Worm (Caenorhabditis elegans) whole organism, L4 larva: Measurements from ENCODE around the gene E04D5.4.

Experiments
- R02D3.7 ChIP-seq: fragments of 150-350 bp; sonication (generic microtip); optimal IDR thresholded peaks from 3 replicates; lab custom pipeline; 2014; ENCODE audit warnings: missing biosample characterization, missing genetic modification characterization
- daf-12 ChIP-seq: fragments of 150-350 bp; optimal IDR thresholded peaks from 2 replicates; lab custom pipeline; 2014; ENCODE audit warnings: missing biosample characterization, missing genetic modification reagents, missing genetic modification characterization
- lin-39 ChIP-seq: fragments of 150-350 bp; optimal IDR thresholded peaks from 2 replicates; lab custom pipeline; 2014; ENCODE audit warnings: missing biosample characterization, missing genetic modification reagents, missing genetic modification characterization
- mep-1 ChIP-seq: fragments of 150-350 bp; sonication (generic microtip); optimal IDR thresholded peaks from 3 replicates; lab custom pipeline; 2014; ENCODE audit warnings: missing biosample characterization, missing genetic modification characterization
- nhr-6 ChIP-seq: fragments of 150-350 bp; optimal IDR thresholded peaks from 2 replicates; lab custom pipeline; 2014; ENCODE audit warnings: missing biosample characterization, missing genetic modification characterization
- nhr-76 ChIP-seq: fragments of 150-350 bp; optimal IDR thresholded peaks from 2 replicates; lab custom pipeline; 2014; ENCODE audit warnings: missing biosample characterization, missing genetic modification characterization
- nhr-77 ChIP-seq: fragments of 150-350 bp; optimal IDR thresholded peaks from 2 replicates; lab custom pipeline; 2014; ENCODE audit warnings: missing biosample characterization, missing genetic modification characterization
- unc-39 ChIP-seq: sonication (generic microtip); optimal IDR thresholded peaks from 2 replicates; lab custom pipeline; 2017; ENCODE audit warnings: missing biosample characterization, missing genetic modification characterization

DNA sequence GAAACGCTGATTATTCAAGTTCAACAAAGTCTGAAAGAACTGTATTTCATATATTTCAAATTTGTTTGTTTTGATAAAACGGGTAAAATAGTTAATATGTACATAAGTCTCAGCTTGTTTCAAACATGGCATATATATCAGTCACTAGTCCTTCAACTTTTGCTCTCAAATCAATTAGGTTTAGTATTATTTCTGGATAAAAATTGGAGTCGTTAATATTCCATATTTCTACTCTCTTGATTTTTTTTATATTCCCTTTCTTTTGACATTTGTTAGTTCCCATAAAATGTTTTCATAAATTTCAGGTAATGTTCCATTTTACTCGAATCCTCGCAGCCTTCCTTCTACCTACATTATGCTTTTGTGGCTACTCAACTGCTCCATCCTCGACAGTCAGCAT is 4.2 kb upstream of the E04D5.4 start, which contains the start of gene cut-4:
- no peak for TF ChIP-seq R02D3.7 (tag; lab: Kevin White, UChicago)
- no peak for TF ChIP-seq nhr-77 (tag; lab: Kevin White, UChicago)
- no peak for TF ChIP-seq mep-1 (tag; lab: Kevin White, UChicago)
- no peak for TF ChIP-seq daf-12 (tag; lab: Kevin White, UChicago)
- TF ChIP-seq nhr-6 (tag; lab: Kevin White, UChicago) = no peak
- TF ChIP-seq lin-39 (tag; lab: Kevin White, UChicago) = no peak
- TF ChIP-seq unc-39 (tag; lab: Kevin White, UChicago) = no peak
- TF ChIP-seq nhr-76 (tag; lab: Kevin White, UChicago) = no peak
